Worm (Caenorhabditis elegans) whole organism, L1 larva: Measurements from ENCODE around the gene nsph-4.1.

Experiments used
- C16A3.4 ChIP-seq: fragments of 150-350 bp; optimal IDR thresholded peaks from 2 replicates; lab custom pipeline; 2014; ENCODE audit warnings: missing biosample characterization, missing genetic modification characterization
- F16B12.6 ChIP-seq: fragments of 150-350 bp; optimal IDR thresholded peaks from 2 replicates; lab custom pipeline; 2014; ENCODE audit warnings: missing biosample characterization, missing genetic modification characterization
- alr-1 ChIP-seq: fragments of 200-800 bp; sonication (Bioruptor generic); optimal IDR thresholded peaks from 2 replicates; lab custom pipeline; 2018; ENCODE audit warnings: borderline replicate concordance, mild to moderate bottlenecking, missing genetic modification characterization, missing compliant biosample characterization
- aly-2 ChIP-seq: fragments of 150-350 bp; optimal IDR thresholded peaks from 2 replicates; lab custom pipeline; 2014; ENCODE audit warnings: missing biosample characterization, missing genetic modification characterization
- blmp-1 ChIP-seq: fragments of 150-350 bp; optimal IDR thresholded peaks from 2 replicates; lab custom pipeline; 2014; ENCODE audit warnings: missing biosample characterization, missing genetic modification characterization
- efl-1 ChIP-seq, 4 experiments: fragments of 150-350 bp; optimal IDR thresholded peaks in 3 of 4; peaks in 1 of 4; 1 replicate in 1 of 4; 2 replicates in 3 of 4; lab custom pipeline; 2014; ENCODE audit warnings: missing biosample characterization in 2 of 4, missing genetic modification characterization in 2 of 4, missing genetic modification reagents in 2 of 4
- efl-3 ChIP-seq: fragments of 200-800 bp; sonication (Bioruptor generic); optimal IDR thresholded peaks from 2 replicates; lab custom pipeline; 2018; ENCODE audit warnings: mild to moderate bottlenecking, missing genetic modification characterization, missing compliant biosample characterization
- egl-27 ChIP-seq, 2 experiments: fragments of 150-350 bp in 1 of 2; sonication (generic microtip); optimal IDR thresholded peaks; 3 replicates each; lab custom pipeline; 2017 to 2018; ENCODE audit warnings: missing biosample characterization in 2 of 2, missing genetic modification characterization in 2 of 2, missing genetic modification reagents in 2 of 2
- ets-5 ChIP-seq: fragments of 200-800 bp; sonication (Bioruptor generic); IDR thresholded peaks from 2 replicates; pipeline ENCODE4 v1.3.6; 2022; ENCODE audit warnings: missing genetic modification characterization, missing compliant biosample characterization
- fkh-10 ChIP-seq: sonication (generic microtip); optimal IDR thresholded peaks from 2 replicates; lab custom pipeline; 2017; ENCODE audit warnings: missing biosample characterization, missing genetic modification reagents, missing genetic modification characterization
- fos-1 ChIP-seq: fragments of 150-350 bp; optimal IDR thresholded peaks from 2 replicates; lab custom pipeline; 2014; ENCODE audit warnings: missing biosample characterization, missing genetic modification characterization
- hlh-4 ChIP-seq: sonication (generic microtip); optimal IDR thresholded peaks from 2 replicates; lab custom pipeline; 2016; ENCODE audit warnings: mild to moderate bottlenecking, missing genetic modification characterization, missing compliant biosample characterization
- irx-1 ChIP-seq: sonication (generic microtip); optimal IDR thresholded peaks from 2 replicates; lab custom pipeline; 2016; ENCODE audit warnings: missing genetic modification characterization, missing compliant biosample characterization
- isw-1 ChIP-seq: fragments of 200-800 bp; sonication (Bioruptor generic); IDR thresholded peaks from 2 replicates; pipeline ENCODE4 v1.3.6; 2022; ENCODE audit warnings: missing genetic modification characterization, missing compliant biosample characterization
- jun-1 ChIP-seq: fragments of 150-350 bp; optimal IDR thresholded peaks from 2 replicates; lab custom pipeline; 2014; ENCODE audit warnings: missing biosample characterization, missing genetic modification reagents, missing genetic modification characterization
- lin-13 ChIP-seq: fragments of 150-350 bp; optimal IDR thresholded peaks from 2 replicates; lab custom pipeline; 2014; ENCODE audit warnings: missing biosample characterization, missing genetic modification reagents, missing genetic modification characterization
- lin-14 ChIP-seq: fragments of 200-800 bp; sonication (Bioruptor generic); optimal IDR thresholded peaks from 2 replicates; lab custom pipeline; 2018; ENCODE audit warnings: mild to moderate bottlenecking, missing genetic modification characterization, moderate library complexity, missing compliant biosample characterization
- lin-35 ChIP-seq, 2 experiments: fragments of 150-350 bp; optimal IDR thresholded peaks; 2 replicates each; lab custom pipeline; 2014; ENCODE audit warnings: missing biosample characterization in 2 of 2, missing genetic modification characterization in 2 of 2, missing genetic modification reagents in 2 of 2
- lin-39 ChIP-seq: fragments of 150-350 bp; optimal IDR thresholded peaks from 2 replicates; lab custom pipeline; 2014; ENCODE audit warnings: missing biosample characterization, missing genetic modification reagents, missing genetic modification characterization
- lir-3 ChIP-seq: sonication (generic microtip); optimal IDR thresholded peaks from 2 replicates; lab custom pipeline; 2016; ENCODE audit warnings: mild to moderate bottlenecking, missing genetic modification characterization, moderate library complexity, missing compliant biosample characterization; ENCODE audit not compliant: poor library complexity
- lsy-2 ChIP-seq, 2 experiments: fragments of 150-350 bp; optimal IDR thresholded peaks; 2 replicates each; lab custom pipeline; 2014; ENCODE audit warnings: missing biosample characterization in 2 of 2, missing genetic modification characterization in 2 of 2
- mab-9 ChIP-seq: fragments of 200-800 bp; sonication (Bioruptor generic); IDR thresholded peaks from 2 replicates; pipeline ENCODE4 v1.3.6; 2022; ENCODE audit warnings: missing genetic modification reagents, missing genetic modification characterization, missing compliant biosample characterization
- mdl-1 ChIP-seq, 2 experiments: fragments of 150-350 bp; optimal IDR thresholded peaks; 2 replicates each; lab custom pipeline; 2014 to 2017; ENCODE audit warnings: missing biosample characterization in 2 of 2, missing genetic modification characterization in 2 of 2, inconsistent platforms in 1 of 2
- mef-2 ChIP-seq: fragments of 150-350 bp; optimal IDR thresholded peaks from 2 replicates; lab custom pipeline; 2014; ENCODE audit warnings: missing biosample characterization, missing genetic modification characterization
- mep-1 ChIP-seq: fragments of 150-350 bp; optimal IDR thresholded peaks from 2 replicates; lab custom pipeline; 2014; ENCODE audit warnings: missing biosample characterization, missing genetic modification characterization
- nhr-12 ChIP-seq: sonication (generic microtip); optimal IDR thresholded peaks from 2 replicates; lab custom pipeline; 2017; ENCODE audit warnings: missing biosample characterization, missing genetic modification characterization
- nhr-19 ChIP-seq: fragments of 200-800 bp; sonication (Bioruptor generic); conservative IDR thresholded peaks from 2 replicates; pipeline ENCODE4 v1.3.6; 2022; ENCODE audit warnings: missing genetic modification characterization, missing compliant biosample characterization
- nhr-237 ChIP-seq: fragments of 150-350 bp; optimal IDR thresholded peaks from 2 replicates; lab custom pipeline; 2014; ENCODE audit warnings: missing biosample characterization, missing genetic modification characterization
- nhr-28 ChIP-seq: fragments of 150-350 bp; optimal IDR thresholded peaks from 2 replicates; lab custom pipeline; 2014; ENCODE audit warnings: missing biosample characterization, missing genetic modification characterization
- nhr-47 ChIP-seq: sonication (generic microtip); optimal IDR thresholded peaks from 2 replicates; lab custom pipeline; 2016; ENCODE audit warnings: mild to moderate bottlenecking, missing genetic modification characterization, moderate library complexity, missing compliant biosample characterization
- nhr-77 ChIP-seq: fragments of 150-350 bp; optimal IDR thresholded peaks from 2 replicates; lab custom pipeline; 2014; ENCODE audit warnings: missing biosample characterization, missing genetic modification characterization
- nhr-85 ChIP-seq: sonication (generic microtip); peaks from one replicate; lab custom pipeline; 2016; ENCODE audit warnings: missing genetic modification characterization, inconsistent platforms, missing compliant biosample characterization
- pag-3 ChIP-seq: sonication (generic microtip); optimal IDR thresholded peaks from 2 replicates; lab custom pipeline; 2017; ENCODE audit warnings: missing genetic modification characterization, mild to moderate bottlenecking, missing compliant biosample characterization, antibody characterized with exemption, borderline replicate concordance; ENCODE audit not compliant: insufficient read depth
- pax-3 ChIP-seq: fragments of 200-800 bp; sonication (Bioruptor generic); optimal IDR thresholded peaks from 2 replicates; lab custom pipeline; 2018; ENCODE audit warnings: mild to moderate bottlenecking, missing genetic modification characterization, moderate library complexity, missing compliant biosample characterization
- pqm-1 ChIP-seq: sonication (generic microtip); optimal IDR thresholded peaks from 3 replicates; lab custom pipeline; 2017; ENCODE audit warnings: missing biosample characterization, missing genetic modification characterization
- skn-1 ChIP-seq: fragments of 150-350 bp; optimal IDR thresholded peaks from 2 replicates; lab custom pipeline; 2014; ENCODE audit warnings: missing biosample characterization, missing genetic modification characterization
- sox-4 ChIP-seq: sonication (generic microtip); optimal IDR thresholded peaks from 2 replicates; lab custom pipeline; 2016; ENCODE audit warnings: missing genetic modification characterization, missing compliant biosample characterization
- swsn-7 ChIP-seq: sonication (generic microtip); optimal IDR thresholded peaks from 2 replicates; lab custom pipeline; 2016; ENCODE audit warnings: missing genetic modification characterization, missing compliant biosample characterization
- tbx-2 ChIP-seq: sonication (generic microtip); optimal IDR thresholded peaks from 2 replicates; lab custom pipeline; 2016; ENCODE audit warnings: missing genetic modification characterization, missing compliant biosample characterization
- unc-30 ChIP-seq: sonication (generic microtip); optimal IDR thresholded peaks from 2 replicates; lab custom pipeline; 2017; ENCODE audit warnings: missing biosample characterization, missing genetic modification characterization
- unc-86 ChIP-seq: sonication (generic microtip); optimal IDR thresholded peaks from 2 replicates; lab custom pipeline; 2016; ENCODE audit warnings: missing genetic modification characterization, missing compliant biosample characterization
- vab-15 ChIP-seq: sonication (generic microtip); optimal IDR thresholded peaks from 2 replicates; lab custom pipeline; 2017; ENCODE audit warnings: missing genotype, mild to moderate bottlenecking, missing genetic modification characterization, missing compliant biosample characterization
- ztf-11 ChIP-seq, 2 experiments: sonication (generic microtip); optimal IDR thresholded peaks; 2 replicates each; lab custom pipeline; 2016 to 2017; ENCODE audit warnings: missing genetic modification characterization in 2 of 2, missing biosample characterization in 1 of 2, missing compliant biosample characterization in 1 of 2

Gene nsph-4.1

DNA sequence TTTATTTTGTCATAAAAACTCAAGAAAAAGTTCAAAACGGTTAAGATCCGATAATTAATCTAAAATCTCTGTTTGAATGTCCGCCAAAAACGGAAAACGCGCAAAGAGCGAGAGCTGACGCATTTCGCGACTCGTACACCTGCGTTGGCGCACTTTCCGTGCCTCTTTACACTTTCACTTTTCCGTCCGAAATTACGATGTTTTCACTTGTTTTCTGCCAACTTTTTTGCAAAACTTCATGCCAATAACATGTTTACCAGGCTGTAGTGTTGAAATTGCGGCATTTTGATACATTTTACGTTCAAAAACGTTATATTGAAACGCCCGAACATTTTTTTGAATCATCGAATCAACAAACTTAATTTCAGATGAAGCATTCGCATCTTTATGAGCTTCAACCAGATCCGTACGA, 42.9 kb upstream of the nsph-4.1 start, which contains the start of gene W03F8.4 (continued):
- TF ChIP-seq nhr-19 (GFP tag; lab: Robert Waterston, UW) (peak; percentile 96), hlh-4 (tag; lab: Kevin White, UChicago) (no peak), ztf-11 (tag; optimal IDR thresholded peaks at IDR 0.05; lab: Kevin White, UChicago) (peak; percentile 52 to 77), pax-3 (tag; lab: Kevin White, UChicago) (peak; percentile 84), fos-1 (peak; percentile 83), skn-1 (tag; lab: Kevin White, UChicago) (peak; percentile 85), lin-14 (GFP tag; lab: Kevin White, UChicago) (peak; percentile 95), mdl-1 (tag; optimal IDR thresholded peaks at IDR 0.05; lab: Kevin White, UChicago) (peak in 1 of 2 experiments; percentile 82), nhr-237 (tag; lab: Kevin White, UChicago) (peak; percentile 51), vab-15 (tag; lab: Kevin White, UChicago) (peak; percentile 43), irx-1 (tag; lab: Kevin White, UChicago) (peak; percentile 93), lin-35 (GFP tag; optimal IDR thresholded peaks at IDR 0.05; lab: Kevin White, UChicago) (peak; percentile 99), blmp-1 (tag; lab: Kevin White, UChicago) (peak; percentile 100), aly-2 (tag; lab: Kevin White, UChicago) (peak; percentile 85), pag-3 (tag; lab: Kevin White, UChicago) (peak; percentile 75), mab-9 (GFP tag; lab: Robert Waterston, UW) (peak; percentile 88), nhr-77 (tag; lab: Kevin White, UChicago) (peak; percentile 88), nhr-28 (tag; lab: Kevin White, UChicago) (no peak), nhr-47 (tag; lab: Kevin White, UChicago) (peak; percentile 98), lsy-2 (tag; optimal IDR thresholded peaks at IDR 0.05; lab: Kevin White, UChicago) (peak; percentile 95 to 96), fkh-10 (GFP tag; lab: Kevin White, UChicago) (peak; percentile 67), mep-1 (tag; lab: Kevin White, UChicago) (peak; percentile 98), unc-30 (tag; lab: Kevin White, UChicago) (no peak), nhr-85 (peak; percentile 99), alr-1 (no peak), C16A3.4 (tag; lab: Kevin White, UChicago) (peak; percentile 96), swsn-7 (tag; lab: Kevin White, UChicago) (peak; percentile 96), lir-3 (tag; lab: Kevin White, UChicago) (peak; percentile 84), lin-13 (GFP tag; lab: Kevin White, UChicago) (peak; percentile 90), efl-3 (GFP tag; lab: Kevin White, UChicago) (peak; percentile 78), pqm-1 (tag; lab: Kevin White, UChicago) (no peak), isw-1 (GFP tag; lab: Robert Waterston, UW) (peak; percentile 93), efl-1 (optimal IDR thresholded peaks at IDR 0.05; lab: Kevin White, UChicago) (peak; percentile 96 to 100), efl-1 (GFP tag; optimal IDR thresholded peaks at IDR 0.05 in 1 of 2; lab: Kevin White, UChicago) (peak; percentile 99 to 100), lin-39 (tag; lab: Kevin White, UChicago) (peak; percentile 96), sox-4 (tag; lab: Kevin White, UChicago) (peak; percentile 87)

DNA sequence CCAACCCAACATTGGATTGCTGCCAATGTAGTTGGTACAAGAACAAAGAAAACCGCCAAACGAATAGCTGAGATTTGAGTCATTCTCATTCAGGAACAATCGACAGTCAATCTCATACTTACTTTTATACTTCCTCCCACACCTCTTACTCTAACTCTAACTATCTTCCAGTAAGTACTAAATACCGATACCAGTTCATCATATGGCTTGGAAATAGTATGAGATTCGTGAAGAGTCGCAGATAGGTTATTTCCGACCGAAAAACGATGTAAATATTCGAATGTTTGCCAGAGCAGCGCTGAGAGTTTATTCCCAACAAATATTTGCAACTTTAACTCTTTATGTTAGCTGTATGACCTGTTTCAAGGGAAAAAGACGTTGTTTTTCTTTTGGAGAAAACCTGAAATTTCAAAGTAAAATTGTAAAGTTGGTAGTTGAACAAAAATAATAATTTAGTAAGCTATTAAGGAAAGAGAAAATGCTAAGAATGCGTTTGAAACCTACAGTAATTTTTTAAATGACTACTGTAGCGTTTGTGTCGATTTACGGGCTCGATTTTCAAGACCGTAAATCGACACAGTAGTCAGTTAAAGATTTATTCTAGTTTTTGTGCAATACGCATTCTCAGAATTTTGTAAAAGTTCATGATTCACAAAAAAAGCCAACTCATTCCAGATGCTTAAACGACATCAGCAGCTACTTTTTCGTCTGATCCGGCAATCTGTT, 40.0 kb upstream of the nsph-4.1 start, which contains the start of the genes W03F8.6 and mtrf-1L:
Gene W03F8.6 (minus strand): TSS at position 101 of the 726 bp plus-strand sequence.
Gene mtrf-1L (plus strand): TSS at position 676 of the 726 bp plus-strand sequence.
- TF ChIP-seq lin-35 (GFP tag; optimal IDR thresholded peaks at IDR 0.05; lab: Kevin White, UChicago): no peak
- TF ChIP-seq tbx-2 (tag; lab: Kevin White, UChicago): no peak
- TF ChIP-seq nhr-12 (tag; lab: Kevin White, UChicago): no peak
- TF ChIP-seq fos-1: no peak
- TF ChIP-seq jun-1: no peak
- no peak for TF ChIP-seq pax-3 (tag; lab: Kevin White, UChicago)
- TF ChIP-seq F16B12.6 (tag; lab: Kevin White, UChicago): no peak
- TF ChIP-seq ztf-11 (tag; optimal IDR thresholded peaks at IDR 0.05; lab: Kevin White, UChicago): no peak
- TF ChIP-seq egl-27 (tag; optimal IDR thresholded peaks at IDR 0.05; lab: Kevin White, UChicago): no peak
- TF ChIP-seq mef-2 (tag; lab: Kevin White, UChicago): no peak
- TF ChIP-seq pqm-1 (tag; lab: Kevin White, UChicago): no peak
- TF ChIP-seq blmp-1 (tag; lab: Kevin White, UChicago): no peak
- no peak for TF ChIP-seq aly-2 (tag; lab: Kevin White, UChicago)
- no peak for TF ChIP-seq hlh-4 (tag; lab: Kevin White, UChicago)
- no peak for TF ChIP-seq ets-5 (GFP tag; lab: Robert Waterston, UW)
- no peak for TF ChIP-seq unc-30 (tag; lab: Kevin White, UChicago)
- no peak for TF ChIP-seq fkh-10 (GFP tag; lab: Kevin White, UChicago)
- no peak for TF ChIP-seq unc-86
- no peak for TF ChIP-seq nhr-85
